Worm (Caenorhabditis elegans) whole organism, early embryonic: ENCODE data around the gene athp-2.

Experiments used
- B0310.2 ChIP-seq: sonication (generic microtip); optimal IDR thresholded peaks from 2 replicates; lab custom pipeline; 2016; ENCODE audit warnings: mild to moderate bottlenecking, missing genetic modification characterization, missing compliant biosample characterization
- F13C5.2 ChIP-seq: sonication (generic microtip); optimal IDR thresholded peaks from 2 replicates; lab custom pipeline; 2017; ENCODE audit warnings: mild to moderate bottlenecking, missing genetic modification characterization, inconsistent platforms, missing compliant biosample characterization
- aly-1 ChIP-seq: sonication (generic microtip); optimal IDR thresholded peaks from 2 replicates; lab custom pipeline; 2016; ENCODE audit warnings: missing genetic modification characterization, missing compliant biosample characterization
- ama-1 ChIP-seq: fragments of 150-350 bp; optimal IDR thresholded peaks from 2 replicates; lab custom pipeline; 2014
- ceh-13 ChIP-seq: fragments of 200-800 bp; sonication (Bioruptor generic); optimal IDR thresholded peaks from 2 replicates; lab custom pipeline; 2018; ENCODE audit warnings: mild to moderate bottlenecking, missing genetic modification characterization, missing compliant biosample characterization
- ceh-36 ChIP-seq: sonication (generic microtip); optimal IDR thresholded peaks from 2 replicates; lab custom pipeline; 2016; ENCODE audit warnings: missing genetic modification characterization, inconsistent platforms, missing compliant biosample characterization
- ets-7 ChIP-seq: sonication (generic microtip); optimal IDR thresholded peaks from 2 replicates; lab custom pipeline; 2016; ENCODE audit warnings: missing genotype, missing genetic modification characterization, missing compliant biosample characterization
- flt-1 ChIP-seq: fragments of 200-800 bp; sonication (Bioruptor generic); IDR thresholded peaks from 2 replicates; pipeline ENCODE4 v1.3.6; 2022; ENCODE audit warnings: missing genetic modification characterization, missing compliant biosample characterization
- hmbx-1 ChIP-seq: sonication (generic microtip); optimal IDR thresholded peaks from 2 replicates; lab custom pipeline; 2016; ENCODE audit warnings: mild to moderate bottlenecking, missing genetic modification characterization, missing compliant biosample characterization
- hmg-4 ChIP-seq: fragments of 200-800 bp; sonication (Bioruptor generic); optimal IDR thresholded peaks from 2 replicates; lab custom pipeline; 2018; ENCODE audit warnings: mild to moderate bottlenecking, missing genetic modification characterization, missing compliant biosample characterization
- hnd-1 ChIP-seq: sonication (generic microtip); optimal IDR thresholded peaks from 2 replicates; lab custom pipeline; 2016; ENCODE audit warnings: missing genetic modification characterization, missing compliant biosample characterization
- pes-1 ChIP-seq: fragments of 200-800 bp; sonication (Bioruptor generic); IDR thresholded peaks from 2 replicates; pipeline ENCODE4 v1.3.6; 2022; ENCODE audit warnings: missing genetic modification reagents, missing genetic modification characterization, missing compliant biosample characterization
- scrt-1 ChIP-seq: fragments of 200-800 bp; sonication (Bioruptor generic); IDR thresholded peaks from 2 replicates; pipeline ENCODE4 v1.3.6; 2022; ENCODE audit warnings: missing genetic modification characterization, missing compliant biosample characterization
- sea-1 ChIP-seq: fragments of 200-800 bp; sonication (Bioruptor generic); conservative IDR thresholded peaks from 2 replicates; pipeline ENCODE4 v1.3.6; 2022; ENCODE audit warnings: missing genetic modification characterization, missing compliant biosample characterization
- tbx-11 ChIP-seq: fragments of 200-800 bp; sonication (Bioruptor generic); IDR thresholded peaks from 2 replicates; pipeline ENCODE4 v1.3.6; 2022; ENCODE audit warnings: missing genetic modification characterization, missing compliant biosample characterization
- tbx-37 ChIP-seq: fragments of 200-800 bp; sonication (Bioruptor generic); conservative IDR thresholded peaks from 2 replicates; pipeline ENCODE4 v1.3.6; 2022; ENCODE audit warnings: missing genetic modification reagents, missing genetic modification characterization, missing compliant biosample characterization
- tra-4 ChIP-seq: sonication (generic microtip); optimal IDR thresholded peaks from 2 replicates; lab custom pipeline; 2017; ENCODE audit warnings: missing genetic modification characterization, missing compliant biosample characterization

Gene athp-2

DNA sequence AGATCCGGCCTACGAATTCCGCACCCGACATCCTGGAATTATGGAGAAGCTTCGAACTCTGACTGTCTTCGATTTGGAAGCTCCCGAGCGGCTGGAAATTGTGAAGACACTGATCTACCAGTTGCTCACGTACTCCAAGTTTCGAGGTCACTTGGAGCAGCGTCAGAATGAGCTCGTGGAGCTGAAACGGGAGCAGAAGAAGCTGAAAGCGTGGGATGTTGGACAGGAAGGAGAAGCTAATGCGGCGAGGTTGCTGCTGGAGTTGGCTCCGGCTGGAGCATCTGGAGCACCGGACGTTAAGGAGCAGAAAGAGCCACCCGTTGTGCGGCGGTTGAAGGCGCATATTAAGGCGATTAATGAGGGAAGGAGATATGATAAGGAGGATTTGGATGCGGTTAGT, 4.3 kb downstream of the athp-2 start:
- TF ChIP-seq F13C5.2 (tag; lab: Kevin White, UChicago) = no peak
- no peak for TF ChIP-seq ama-1
- TF ChIP-seq hmbx-1 = no peak
- TF ChIP-seq tra-4 (tag; lab: Kevin White, UChicago) = no peak
- no peak for TF ChIP-seq tbx-11 (GFP tag; lab: Robert Waterston, UW)
- TF ChIP-seq ceh-13 (GFP tag; lab: Kevin White, UChicago) = no peak

DNA sequence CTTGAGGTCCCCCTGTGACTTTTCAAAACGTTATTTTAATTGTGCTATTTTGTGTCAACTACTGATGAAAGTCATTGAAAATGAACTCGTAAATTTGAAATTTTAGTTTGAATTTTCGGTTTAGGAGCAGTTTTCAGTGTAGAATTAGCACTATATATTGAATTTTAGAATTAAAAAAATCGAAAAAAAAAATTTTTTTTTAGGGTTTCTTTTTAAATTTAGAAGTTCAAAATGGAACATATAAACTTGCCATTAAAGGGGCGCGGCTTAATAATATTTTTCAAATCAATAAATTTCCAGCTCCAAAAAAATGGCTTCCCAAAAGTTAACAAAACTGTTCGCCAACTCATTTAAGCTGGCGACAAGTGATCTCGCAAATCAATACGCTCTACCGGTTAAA, 10.9 kb downstream of the athp-2 start, which contains the start of gene H20J04.9:
TSS of gene H20J04.9 (plus strand) at position 301 of the 400 bp plus-strand sequence.
- TF ChIP-seq tbx-11 (GFP tag; lab: Robert Waterston, UW) (no peak), ceh-13 (GFP tag; lab: Kevin White, UChicago) (no peak), F13C5.2 (tag; lab: Kevin White, UChicago) (no peak), hmg-4 (GFP tag; lab: Kevin White, UChicago) (no peak), tbx-37 (GFP tag; lab: Robert Waterston, UW) (no peak), sea-1 (GFP tag; lab: Robert Waterston, UW) (no peak), ets-7 (no peak), ama-1 (no peak), scrt-1 (GFP tag; lab: Robert Waterston, UW) (no peak), flt-1 (GFP tag; lab: Robert Waterston, UW) (no peak)

ce11 chrII:4355217-4355616, 15.2 kb downstream of the athp-2 start, which contains the start of the genes H20J04.7 and H20J04.1:
H20J04.7 (minus strand) TSS chrII:4355317.
H20J04.1 (plus strand) TSS chrII:4355613.
- no peak for TF ChIP-seq hmg-4 (GFP tag; lab: Kevin White, UChicago)
- no peak for TF ChIP-seq ama-1
- no peak for TF ChIP-seq B0310.2 (tag; lab: Kevin White, UChicago)
- TF ChIP-seq F13C5.2 (tag; lab: Kevin White, UChicago) = no peak
- TF ChIP-seq pes-1 (GFP tag; lab: Robert Waterston, UW) = no peak
- no peak for TF ChIP-seq tbx-37 (GFP tag; lab: Robert Waterston, UW)
- TF ChIP-seq ets-7 = no peak
- TF ChIP-seq ceh-13 (GFP tag; lab: Kevin White, UChicago) = no peak
- no peak for TF ChIP-seq hmbx-1
- no peak for TF ChIP-seq aly-1 (tag; lab: Kevin White, UChicago)
- no peak for TF ChIP-seq sea-1 (GFP tag; lab: Robert Waterston, UW)
- no peak for TF ChIP-seq tra-4 (tag; lab: Kevin White, UChicago)
- TF ChIP-seq scrt-1 (GFP tag; lab: Robert Waterston, UW) = no peak
- no peak for TF ChIP-seq hnd-1 (tag; lab: Kevin White, UChicago)
- no peak for TF ChIP-seq flt-1 (GFP tag; lab: Robert Waterston, UW)
- TF ChIP-seq ceh-36 (tag; lab: Kevin White, UChicago) = no peak
- no peak for TF ChIP-seq tbx-11 (GFP tag; lab: Robert Waterston, UW)

DNA sequence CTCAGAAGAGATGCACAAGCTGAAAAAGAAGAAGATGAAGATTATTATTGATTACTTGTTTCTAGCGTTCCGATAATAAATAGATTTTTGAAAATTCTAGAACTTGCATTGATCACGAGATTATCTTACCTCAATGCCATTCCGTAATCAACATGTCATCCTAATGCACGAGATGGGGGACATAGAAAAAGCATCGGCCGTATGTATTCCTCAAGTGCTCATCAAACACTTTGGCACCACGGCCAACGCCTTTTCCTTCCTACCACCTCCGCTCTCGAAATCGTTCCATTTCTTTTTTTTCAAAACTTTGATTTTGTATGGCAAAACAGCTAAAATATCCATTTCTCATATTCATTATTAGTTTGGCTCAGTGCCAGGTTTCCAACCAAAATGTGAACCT, 18.8 kb downstream of the athp-2 start, which contains the start of gene lat-2:
TSS of gene lat-2 (plus strand) at position 301 of the 400 bp plus-strand sequence.
- TF ChIP-seq flt-1 (GFP tag; lab: Robert Waterston, UW) = no peak
- no peak for TF ChIP-seq ets-7
- TF ChIP-seq B0310.2 (tag; lab: Kevin White, UChicago) = no peak
- TF ChIP-seq sea-1 (GFP tag; lab: Robert Waterston, UW) = no peak
- no peak for TF ChIP-seq tbx-37 (GFP tag; lab: Robert Waterston, UW)
- TF ChIP-seq tra-4 (tag; lab: Kevin White, UChicago) = no peak
- TF ChIP-seq scrt-1 (GFP tag; lab: Robert Waterston, UW) = no peak
- TF ChIP-seq pes-1 (GFP tag; lab: Robert Waterston, UW) = no peak
- no peak for TF ChIP-seq hnd-1 (tag; lab: Kevin White, UChicago)
- TF ChIP-seq tbx-11 (GFP tag; lab: Robert Waterston, UW) = no peak
- TF ChIP-seq hmbx-1 = no peak
- no peak for TF ChIP-seq hmg-4 (GFP tag; lab: Kevin White, UChicago)

ce11 chrII:4359219-4359618, 19.2 kb downstream of the athp-2 start:
- TF ChIP-seq sea-1 (GFP tag; lab: Robert Waterston, UW) (no peak), ceh-36 (tag; lab: Kevin White, UChicago) (no peak), scrt-1 (GFP tag; lab: Robert Waterston, UW) (no peak)

DNA sequence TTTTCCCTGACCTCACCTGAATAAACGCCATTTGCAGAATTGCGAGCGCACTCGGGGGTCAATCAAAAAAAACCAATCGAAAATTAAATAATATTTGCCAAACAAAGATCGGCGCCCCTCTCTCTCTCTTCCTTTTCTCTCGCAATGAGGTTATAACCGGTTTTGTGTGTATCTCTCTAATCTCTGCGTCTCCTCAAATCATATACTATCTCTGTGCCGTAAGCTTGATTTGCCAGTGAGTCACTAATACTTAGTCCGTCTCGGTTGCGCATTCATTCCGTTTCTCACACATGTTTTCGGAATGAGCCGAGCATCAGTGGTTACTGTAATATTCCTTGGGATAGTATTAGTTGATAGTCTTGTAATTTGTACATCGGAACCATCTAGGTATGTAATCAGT, 22.1 kb downstream of the athp-2 start:
- TF ChIP-seq hmg-4 (GFP tag; lab: Kevin White, UChicago) = no peak
- no peak for TF ChIP-seq B0310.2 (tag; lab: Kevin White, UChicago)
- TF ChIP-seq ceh-13 (GFP tag; lab: Kevin White, UChicago) = no peak
- no peak for TF ChIP-seq ets-7
- TF ChIP-seq aly-1 (tag; lab: Kevin White, UChicago) = no peak
- no peak for TF ChIP-seq tra-4 (tag; lab: Kevin White, UChicago)
- no peak for TF ChIP-seq ceh-36 (tag; lab: Kevin White, UChicago)
- no peak for TF ChIP-seq flt-1 (GFP tag; lab: Robert Waterston, UW)
- TF ChIP-seq F13C5.2 (tag; lab: Kevin White, UChicago) = no peak
- TF ChIP-seq tbx-37 (GFP tag; lab: Robert Waterston, UW) = no peak
- no peak for TF ChIP-seq hmbx-1
- TF ChIP-seq sea-1 (GFP tag; lab: Robert Waterston, UW) = no peak
- TF ChIP-seq hnd-1 (tag; lab: Kevin White, UChicago) = no peak
- TF ChIP-seq ama-1 = no peak
- TF ChIP-seq scrt-1 (GFP tag; lab: Robert Waterston, UW) = no peak
- no peak for TF ChIP-seq pes-1 (GFP tag; lab: Robert Waterston, UW)
- TF ChIP-seq tbx-11 (GFP tag; lab: Robert Waterston, UW) = no peak

- TF ChIP-seq aly-1 (tag; lab: Kevin White, UChicago) = no peak
- TF ChIP-seq hmbx-1 = no peak
- TF ChIP-seq scrt-1 (GFP tag; lab: Robert Waterston, UW) = no peak
- no peak for TF ChIP-seq pes-1 (GFP tag; lab: Robert Waterston, UW)
- no peak for TF ChIP-seq flt-1 (GFP tag; lab: Robert Waterston, UW)
- no peak for TF ChIP-seq tbx-11 (GFP tag; lab: Robert Waterston, UW)
- no peak for TF ChIP-seq ets-7
- no peak for TF ChIP-seq F13C5.2 (tag; lab: Kevin White, UChicago)
- no peak for TF ChIP-seq hnd-1 (tag; lab: Kevin White, UChicago)
- no peak for TF ChIP-seq hmg-4 (GFP tag; lab: Kevin White, UChicago)
- TF ChIP-seq tra-4 (tag; lab: Kevin White, UChicago) = no peak
These were observed 27.9 kb downstream of the athp-2 start, which contains the start of gene try-9 for ce11 chrII:4367923-4368322. try-9 (plus strand) TSS chrII:4368223.
